Fruit fly (Drosophila melanogaster): Measurements from ENCODE around the gene CG42570.

The CG42570 gene

dm6 chr3L:15672800-15673199 lies 44.8 kb upstream of the CG42570 start (continued):
- peak; percentile 58 for TF ChIP-seq CG31441 (GFP tag; IDR thresholded peaks at IDR 0.05)
- TF ChIP-seq Dfd (GFP tag; optimal IDR thresholded peaks at IDR 0.05) = no peak
- no peak for TF ChIP-seq jigr1 (GFP tag; IDR thresholded peaks at IDR 0.05)
- TF ChIP-seq scrt (GFP tag; optimal IDR thresholded peaks at IDR 0.05) = no peak
- TF ChIP-seq gsb-n (tag; optimal IDR thresholded peaks at IDR 0.05) = peak; percentile 51
- no peak for TF ChIP-seq usp (GFP tag; optimal IDR thresholded peaks at IDR 0.05)
- TF ChIP-seq CG17361 (GFP tag; IDR thresholded peaks at IDR 0.05) = peak; percentile 55; the same call in 2 of the 3 replicates
- no peak for TF ChIP-seq wdn (GFP tag; IDR thresholded peaks at IDR 0.05)
- no peak for TF ChIP-seq eyg (GFP tag; optimal IDR thresholded peaks at IDR 0.05)
- TF ChIP-seq cas (GFP tag; IDR thresholded peaks at IDR 0.05) = no peak
- no peak for TF ChIP-seq Opbp (GFP tag; IDR thresholded peaks at IDR 0.05; ENCODE audit: partially characterized antibody)
- peak; percentile 6 for TF ChIP-seq CG4820 (GFP tag; optimal IDR thresholded peaks at IDR 0.05)
- no peak for TF ChIP-seq oc (tag; optimal IDR thresholded peaks at IDR 0.05)
- TF ChIP-seq mirr (GFP tag; optimal IDR thresholded peaks at IDR 0.05) = no peak
- peak; percentile 31 for TF ChIP-seq stwl (tag; optimal IDR thresholded peaks at IDR 0.05)
- TF ChIP-seq CG1832 (GFP tag; optimal IDR thresholded peaks at IDR 0.05) = no peak
- no peak for TF ChIP-seq CG4854 (GFP tag; optimal IDR thresholded peaks at IDR 0.05)
- no peak for TF ChIP-seq Poxn (GFP tag; IDR thresholded peaks at IDR 0.05)
- no peak for TF ChIP-seq repo (GFP tag; optimal IDR thresholded peaks at IDR 0.05)
- TF ChIP-seq CG6791 (GFP tag; IDR thresholded peaks at IDR 0.05; ENCODE audit: partially characterized antibody) = no peak
- TF ChIP-seq CG15601 (tag; optimal IDR thresholded peaks at IDR 0.05) = peak; percentile 35
- TF ChIP-seq sr (GFP tag; IDR thresholded peaks at IDR 0.05) = no peak
- TF ChIP-seq CG11723 (GFP tag; optimal IDR thresholded peaks at IDR 0.05) = no peak
- no peak for TF ChIP-seq fu2 (GFP tag; optimal IDR thresholded peaks at IDR 0.05)
- no peak for TF ChIP-seq Aef1 (GFP tag; IDR thresholded peaks at IDR 0.05)
- TF ChIP-seq eve (GFP tag; optimal IDR thresholded peaks at IDR 0.05) = peak in 1 of 2 experiments; percentile 27
- no peak for TF ChIP-seq tup (GFP tag; optimal IDR thresholded peaks at IDR 0.05)
- no peak for TF ChIP-seq grn (GFP tag; optimal IDR thresholded peaks at IDR 0.05)
- no peak for TF ChIP-seq ham (GFP tag; IDR thresholded peaks at IDR 0.05)
- TF ChIP-seq GATAe (GFP tag; conservative IDR thresholded peaks at IDR 0.05) = no peak
- no peak for TF ChIP-seq CG31388 (GFP tag; optimal IDR thresholded peaks at IDR 0.05)
- TF ChIP-seq cg (GFP tag; optimal IDR thresholded peaks at IDR 0.05) = no peak
- no peak for TF ChIP-seq sens-2 (GFP tag; IDR thresholded peaks at IDR 0.05)
- TF ChIP-seq CG5953 (GFP tag; IDR thresholded peaks at IDR 0.05) = no peak
- no peak for TF ChIP-seq Hmr (GFP tag; optimal IDR thresholded peaks at IDR 0.05)
- TF ChIP-seq CG6683 (GFP tag; optimal IDR thresholded peaks at IDR 0.05) = no peak
- TF ChIP-seq yki (optimal IDR thresholded peaks at IDR 0.05) = no peak
- TF ChIP-seq dati (GFP tag; IDR thresholded peaks at IDR 0.05) = 0 out of 2 replicates have a peak, but pooled peaks have one; percentile 19
- no peak for TF ChIP-seq sim (GFP tag; IDR thresholded peaks at IDR 0.05)
- TF ChIP-seq ind (GFP tag; optimal IDR thresholded peaks at IDR 0.05) = no peak
- peak; percentile 31 for TF ChIP-seq CG8924 (tag; optimal IDR thresholded peaks at IDR 0.05)
- TF ChIP-seq CG10462 (GFP tag; optimal IDR thresholded peaks at IDR 0.05) = no peak
- no peak for TF ChIP-seq Dek (tag; optimal IDR thresholded peaks at IDR 0.05)
- no peak for TF ChIP-seq croc (GFP tag; conservative IDR thresholded peaks at IDR 0.05)
- TF ChIP-seq CG2116 (GFP tag; optimal IDR thresholded peaks at IDR 0.05) = no peak
- TF ChIP-seq gem (tag; optimal IDR thresholded peaks at IDR 0.05) = peak; percentile 67
- no peak for TF ChIP-seq CG3726 (GFP tag; IDR thresholded peaks at IDR 0.05)
- no peak for TF ChIP-seq zen2 (GFP tag; IDR thresholded peaks at IDR 0.05; ENCODE audit: partially characterized antibody)
- TF ChIP-seq ttk (GFP tag; IDR thresholded peaks at IDR 0.05) = no peak
- peak; percentile 36 for TF ChIP-seq CG16815 (GFP tag; optimal IDR thresholded peaks at IDR 0.05)
- no peak for TF ChIP-seq Vsx1 (GFP tag; optimal IDR thresholded peaks at IDR 0.05)
- TF ChIP-seq CG31365 (tag; optimal IDR thresholded peaks at IDR 0.05) = no peak
- no peak for TF ChIP-seq CG9797 (GFP tag; optimal IDR thresholded peaks at IDR 0.05)
